Fruit fly (Drosophila melanogaster) whole organism, prepupa: ENCODE data around the gene wdn.

ENCODE experiments used
- Blimp-1 ChIP-seq: fragments of 200-800 bp; sonication (Bioruptor generic); optimal IDR thresholded peaks from 3 replicates; lab custom pipeline; 2017; ENCODE audit warnings: missing biosample characterization, missing genetic modification characterization, mild to moderate bottlenecking, moderate library complexity, missing genetic modification reagents
- CG10631 ChIP-seq: fragments of 200-800 bp; sonication (Bioruptor generic); optimal IDR thresholded peaks from 2 replicates; lab custom pipeline; 2016; ENCODE audit warnings: missing biosample characterization, missing genetic modification characterization
- CG10669 ChIP-seq: fragments of 200-800 bp; sonication (Bioruptor generic); optimal IDR thresholded peaks from 3 replicates; lab custom pipeline; 2018; ENCODE audit warnings: missing biosample characterization, mild to moderate bottlenecking, missing genetic modification characterization, moderate library complexity
- CG11294 ChIP-seq: fragments of 200-800 bp; sonication (Bioruptor generic); IDR thresholded peaks from 2 replicates; pipeline ENCODE4 v1.3.6; 2022; ENCODE audit warnings: missing biosample characterization, missing genetic modification characterization
- CG11762 ChIP-seq: fragments of 200-800 bp; sonication (Bioruptor generic); optimal IDR thresholded peaks from 3 replicates; lab custom pipeline; 2016; ENCODE audit warnings: missing biosample characterization, missing genetic modification characterization; ENCODE audit not compliant: insufficient read depth
- CG11902 ChIP-seq: fragments of 200-800 bp; sonication (Bioruptor generic); optimal IDR thresholded peaks from 3 replicates; lab custom pipeline; 2016; ENCODE audit warnings: missing biosample characterization, missing genetic modification characterization
- CG15336 ChIP-seq: fragments of 200-800 bp; sonication (Bioruptor generic); IDR thresholded peaks from 2 replicates; pipeline ENCODE4 v1.3.6; 2022; ENCODE audit warnings: missing biosample characterization, missing genetic modification characterization
- CG1621 ChIP-seq: fragments of 200-800 bp; sonication (Bioruptor generic); optimal IDR thresholded peaks from 3 replicates; lab custom pipeline; 2018; ENCODE audit warnings: missing biosample characterization, mild to moderate bottlenecking, missing genetic modification characterization
- CG16779 ChIP-seq: fragments of 200-800 bp; sonication (Bioruptor generic); optimal IDR thresholded peaks from 3 replicates; lab custom pipeline; 2017; ENCODE audit warnings: missing biosample characterization, mild to moderate bottlenecking, missing genetic modification characterization
- CG3032 ChIP-seq: fragments of 200-800 bp; optimal IDR thresholded peaks from 2 replicates; lab custom pipeline; 2019; ENCODE audit warnings: missing biosample characterization, mild to moderate bottlenecking, missing genetic modification characterization, moderate library complexity
- CG31627 ChIP-seq: fragments of 200-800 bp; sonication (Bioruptor generic); optimal IDR thresholded peaks from 3 replicates; lab custom pipeline; 2016; ENCODE audit warnings: missing biosample characterization, missing genetic modification characterization
- CG32006 ChIP-seq: fragments of 200-800 bp; sonication (Bioruptor generic); optimal IDR thresholded peaks from 3 replicates; lab custom pipeline; 2017; ENCODE audit warnings: missing biosample characterization, mild to moderate bottlenecking, missing genetic modification characterization
- CG34406 ChIP-seq: fragments of 200-800 bp; sonication (Bioruptor generic); optimal IDR thresholded peaks from 3 replicates; lab custom pipeline; 2016; ENCODE audit warnings: missing biosample characterization, missing genetic modification characterization
- CG3919 ChIP-seq: fragments of 200-800 bp; sonication (Bioruptor generic); optimal IDR thresholded peaks from 3 replicates; lab custom pipeline; 2016; ENCODE audit warnings: missing biosample characterization, missing genetic modification characterization
- CG4318 ChIP-seq: fragments of 200-800 bp; sonication (Bioruptor generic); optimal IDR thresholded peaks from 3 replicates; lab custom pipeline; 2017; ENCODE audit warnings: missing biosample characterization, mild to moderate bottlenecking, missing genetic modification characterization
- CG6276 ChIP-seq: fragments of 200-800 bp; sonication (Bioruptor generic); optimal IDR thresholded peaks from 2 replicates; lab custom pipeline; 2017; ENCODE audit warnings: missing biosample characterization, mild to moderate bottlenecking, missing genetic modification characterization
- CG6792 ChIP-seq: fragments of 200-800 bp; sonication (Bioruptor generic); optimal IDR thresholded peaks from 3 replicates; lab custom pipeline; 2016; ENCODE audit warnings: missing biosample characterization, missing genetic modification characterization
- CG6808 ChIP-seq: fragments of 200-800 bp; sonication (Bioruptor generic); optimal IDR thresholded peaks from 3 replicates; lab custom pipeline; 2017; ENCODE audit warnings: missing biosample characterization, missing genetic modification characterization, mild to moderate bottlenecking, moderate library complexity, missing genetic modification reagents
- CG7368 ChIP-seq: fragments of 200-800 bp; sonication (Bioruptor generic); optimal IDR thresholded peaks from 3 replicates; lab custom pipeline; 2016; ENCODE audit warnings: missing biosample characterization, missing genetic modification characterization
- CG8119 ChIP-seq: fragments of 200-800 bp; sonication (Bioruptor generic); IDR thresholded peaks from 3 replicates; pipeline ENCODE4 v1.3.6; 2022; ENCODE audit warnings: missing biosample characterization, missing genetic modification characterization
- CG9139 ChIP-seq: fragments of 200-800 bp; sonication (Bioruptor generic); optimal IDR thresholded peaks from 3 replicates; lab custom pipeline; 2017; ENCODE audit warnings: missing biosample characterization, mild to moderate bottlenecking, missing genetic modification characterization
- Eip75B ChIP-seq: fragments of 200-800 bp; sonication (Bioruptor generic); optimal IDR thresholded peaks from 3 replicates; lab custom pipeline; 2016; ENCODE audit warnings: missing biosample characterization, missing genetic modification characterization
- Eip78C ChIP-seq: fragments of 200-800 bp; sonication (Bioruptor generic); peaks from one replicate; lab custom pipeline; 2016; ENCODE audit warnings: missing biosample characterization, missing genetic modification characterization
- Eip93F ChIP-seq: fragments of 200-800 bp; sonication (Bioruptor generic); optimal IDR thresholded peaks from 2 replicates; lab custom pipeline; 2016; ENCODE audit warnings: missing biosample characterization, mild to moderate bottlenecking, missing genetic modification characterization
- Ets21C ChIP-seq: fragments of 200-800 bp; sonication (Bioruptor generic); optimal IDR thresholded peaks from 3 replicates; lab custom pipeline; 2016; ENCODE audit warnings: missing biosample characterization, missing genetic modification characterization
- Ets96B ChIP-seq: fragments of 200-800 bp; optimal IDR thresholded peaks from 2 replicates; lab custom pipeline; 2019; ENCODE audit warnings: missing biosample characterization, mild to moderate bottlenecking, missing genetic modification characterization, moderate library complexity
- Hr38 ChIP-seq: sonication (Bioruptor generic); optimal IDR thresholded peaks from 2 replicates; lab custom pipeline; 2016; ENCODE audit warnings: missing biosample characterization, missing genetic modification characterization
- Hr39 ChIP-seq: fragments of 200-800 bp; sonication (Bioruptor generic); optimal IDR thresholded peaks from 2 replicates; lab custom pipeline; 2016; ENCODE audit warnings: missing biosample characterization, missing genetic modification characterization
- Hr4 ChIP-seq: fragments of 200-800 bp; sonication (Bioruptor generic); optimal IDR thresholded peaks from 3 replicates; lab custom pipeline; 2016; ENCODE audit warnings: missing biosample characterization, missing genetic modification characterization
- Lpt ChIP-seq: fragments of 200-800 bp; sonication (Bioruptor generic); optimal IDR thresholded peaks from 3 replicates; lab custom pipeline; 2016; ENCODE audit warnings: missing biosample characterization, missing genetic modification characterization
- Met ChIP-seq: fragments of 200-800 bp; sonication (Bioruptor generic); optimal IDR thresholded peaks from 3 replicates; lab custom pipeline; 2016; ENCODE audit warnings: missing biosample characterization, missing genetic modification characterization
- OdsH ChIP-seq: fragments of 200-800 bp; sonication (Bioruptor generic); optimal IDR thresholded peaks from 3 replicates; lab custom pipeline; 2016; ENCODE audit warnings: missing biosample characterization, missing genetic modification characterization
- Smox ChIP-seq: fragments of 200-800 bp; sonication (Bioruptor generic); optimal IDR thresholded peaks from 3 replicates; lab custom pipeline; 2016; ENCODE audit warnings: missing biosample characterization, missing genetic modification characterization
- Sox102F ChIP-seq: fragments of 200-800 bp; sonication (Bioruptor generic); optimal IDR thresholded peaks from 2 replicates; lab custom pipeline; 2016; ENCODE audit warnings: missing biosample characterization, mild to moderate bottlenecking, missing genetic modification characterization
- Sox14 ChIP-seq: fragments of 200-800 bp; sonication (Bioruptor generic); optimal IDR thresholded peaks from 3 replicates; lab custom pipeline; 2016; ENCODE audit warnings: missing biosample characterization, missing genetic modification characterization
- Sox15 ChIP-seq: fragments of 200-800 bp; sonication (Bioruptor generic); optimal IDR thresholded peaks from 3 replicates; lab custom pipeline; 2016; ENCODE audit warnings: missing biosample characterization, missing genetic modification characterization
- acj6 ChIP-seq: fragments of 200-800 bp; sonication (Bioruptor generic); optimal IDR thresholded peaks from 3 replicates; lab custom pipeline; 2016; ENCODE audit warnings: missing biosample characterization, missing genetic modification characterization
- cyc ChIP-seq: fragments of 200-800 bp; sonication (Bioruptor generic); optimal IDR thresholded peaks from 3 replicates; lab custom pipeline; 2016; ENCODE audit warnings: missing biosample characterization, missing genetic modification characterization
- dac ChIP-seq: fragments of 200-800 bp; sonication (Bioruptor generic); optimal IDR thresholded peaks from 2 replicates; lab custom pipeline; 2017; ENCODE audit warnings: missing biosample characterization, mild to moderate bottlenecking, missing genetic modification characterization
- dsx ChIP-seq: fragments of 200-800 bp; optimal IDR thresholded peaks from 3 replicates; lab custom pipeline; 2019; ENCODE audit warnings: missing biosample characterization, mild to moderate bottlenecking, missing genetic modification characterization, moderate library complexity; ENCODE audit not compliant: poor library complexity, severe bottlenecking
- esn ChIP-seq: fragments of 200-800 bp; sonication (Bioruptor generic); optimal IDR thresholded peaks from 2 replicates; lab custom pipeline; 2016; ENCODE audit warnings: missing biosample characterization, mild to moderate bottlenecking, missing genetic modification characterization, moderate library complexity
- fd59A ChIP-seq: fragments of 200-800 bp; sonication (Bioruptor generic); optimal IDR thresholded peaks from 2 replicates; lab custom pipeline; 2017; ENCODE audit warnings: missing biosample characterization, mild to moderate bottlenecking, missing genetic modification characterization, missing genetic modification reagents
- fd85E ChIP-seq: fragments of 200-800 bp; sonication (Bioruptor generic); optimal IDR thresholded peaks from 3 replicates; lab custom pipeline; 2016; ENCODE audit warnings: missing biosample characterization, missing genetic modification characterization
- fkh ChIP-seq: fragments of 200-800 bp; sonication (Bioruptor generic); optimal IDR thresholded peaks from 3 replicates; lab custom pipeline; 2017; ENCODE audit warnings: missing biosample characterization, mild to moderate bottlenecking, missing genetic modification characterization, moderate library complexity
- lz ChIP-seq: fragments of 200-800 bp; sonication (Bioruptor generic); optimal IDR thresholded peaks from 3 replicates; lab custom pipeline; 2016; ENCODE audit warnings: missing biosample characterization, missing genetic modification characterization
- net ChIP-seq: fragments of 200-800 bp; sonication (Bioruptor generic); optimal IDR thresholded peaks from 3 replicates; lab custom pipeline; 2016; ENCODE audit warnings: missing biosample characterization, missing genetic modification characterization
- pdm3 ChIP-seq: fragments of 200-800 bp; sonication (Bioruptor generic); optimal IDR thresholded peaks from 3 replicates; lab custom pipeline; 2016; ENCODE audit warnings: missing biosample characterization, missing genetic modification characterization
- svp ChIP-seq: fragments of 200-800 bp; sonication (Bioruptor generic); peaks from one replicate; lab custom pipeline; 2016; ENCODE audit warnings: missing biosample characterization, missing genetic modification characterization
- topi ChIP-seq: fragments of 200-800 bp; sonication (Bioruptor generic); optimal IDR thresholded peaks from 3 replicates; lab custom pipeline; 2016; ENCODE audit warnings: missing biosample characterization, missing genetic modification characterization
- vri ChIP-seq: fragments of 200-800 bp; sonication (Bioruptor generic); optimal IDR thresholded peaks from 3 replicates; lab custom pipeline; 2016; ENCODE audit warnings: missing biosample characterization, mild to moderate bottlenecking, missing genetic modification characterization

The wdn gene

DNA sequence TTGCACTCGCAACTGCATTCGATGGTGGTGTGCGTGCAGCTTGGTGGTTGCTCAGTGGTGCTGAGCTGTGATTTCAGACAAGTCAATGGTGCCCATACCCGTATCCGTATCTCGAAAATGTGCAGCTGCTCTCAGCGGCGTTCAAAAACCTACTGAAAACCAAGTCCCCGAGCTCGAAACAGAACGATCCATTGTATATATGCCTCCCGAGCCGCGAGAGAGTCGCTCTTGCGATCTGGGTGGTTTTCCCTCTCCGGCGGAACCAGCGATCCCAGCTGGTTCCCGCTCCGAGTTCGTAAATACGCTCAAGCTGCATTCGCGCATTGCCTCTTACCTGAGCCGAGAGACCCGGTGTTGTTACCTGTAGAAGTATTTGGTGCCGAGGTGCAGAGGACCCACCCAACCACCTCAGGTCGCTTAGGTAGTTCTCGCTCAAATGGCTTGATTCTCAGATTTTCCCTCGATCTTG lies 48.0 kb upstream of the wdn start, which contains the start of gene Inx3 (continued):
- TF ChIP-seq CG9139 (GFP tag; lab: Kevin White, UChicago) (peak; percentile 24), fd85E (GFP tag; lab: Kevin White, UChicago) (peak; percentile 4)
- TF ChIP-seq, all 60 proteins: peak for 23

DNA sequence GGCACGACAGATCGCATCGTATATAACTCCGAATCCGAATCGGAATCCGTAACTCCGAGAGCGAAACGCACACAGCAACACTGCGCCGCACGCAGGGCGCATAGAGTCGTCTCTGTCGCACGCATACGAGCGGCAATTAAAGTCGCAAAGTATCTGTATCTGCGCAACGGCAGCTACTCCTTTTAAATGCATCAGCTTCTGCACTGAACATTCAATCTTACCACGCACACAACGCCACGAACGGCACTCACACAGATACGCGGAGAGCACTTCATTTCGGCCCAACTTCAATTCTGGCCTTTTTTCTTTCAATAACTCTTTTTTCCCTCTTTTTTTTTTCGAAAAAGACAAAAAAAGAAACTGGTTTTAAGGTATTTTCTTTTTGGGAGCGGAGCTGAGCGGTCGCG lies 47.1 kb upstream of the wdn start:
- peak; percentile 63 for TF ChIP-seq CG32006 (GFP tag; lab: Kevin White, UChicago)
- peak; percentile 70 for TF ChIP-seq vri (GFP tag; lab: Kevin White, UChicago)
- peak; percentile 84 for TF ChIP-seq net
- TF ChIP-seq CG7368 (GFP tag; lab: Kevin White, UChicago), result peak; percentile 52
- TF ChIP-seq topi, result peak; percentile 29
- peak; percentile 88 for TF ChIP-seq CG16779
- peak; percentile 97 for TF ChIP-seq CG9139 (GFP tag; lab: Kevin White, UChicago)
- TF ChIP-seq CG1621, result peak; percentile 88
- peak; percentile 59 for TF ChIP-seq pdm3 (GFP tag; lab: Kevin White, UChicago)
- TF ChIP-seq cyc (GFP tag; lab: Kevin White, UChicago), result no peak
- peak; percentile 86 for TF ChIP-seq CG6276 (GFP tag; lab: Kevin White, UChicago)
- TF ChIP-seq dac (GFP tag; lab: Kevin White, UChicago), result peak; percentile 14
- TF ChIP-seq Lpt (GFP tag; lab: Kevin White, UChicago), result peak; percentile 78
- peak; percentile 21 for TF ChIP-seq fd85E (GFP tag; lab: Kevin White, UChicago)
- TF ChIP-seq Smox, result peak; percentile 9
- TF ChIP-seq Blimp-1, result peak; percentile 30
- peak; percentile 57 for TF ChIP-seq CG11762 (GFP tag; lab: Kevin White, UChicago)
- TF ChIP-seq Eip78C, result peak; percentile 57
- TF ChIP-seq CG8119, result peak; percentile 86
- peak; percentile 30 for TF ChIP-seq OdsH (GFP tag; lab: Kevin White, UChicago)
- TF ChIP-seq CG6792 (GFP tag; lab: Kevin White, UChicago), result peak; percentile 37
- TF ChIP-seq lz (GFP tag; lab: Kevin White, UChicago), result no peak
- peak; percentile 66 for TF ChIP-seq CG34406 (GFP tag; lab: Kevin White, UChicago)
- peak; percentile 72 for TF ChIP-seq CG3032 (tag; lab: Kevin White, UChicago)
- peak; percentile 64 for TF ChIP-seq Sox102F (GFP tag; lab: Kevin White, UChicago)
- TF ChIP-seq CG10631, result peak; percentile 40
- TF ChIP-seq CG11294 (GFP tag; lab: Robert Waterston, UW), result no peak
- peak; percentile 17 for TF ChIP-seq Sox14 (GFP tag; lab: Kevin White, UChicago)
- peak; percentile 55; the same call in 1 of the 2 replicates for TF ChIP-seq CG15336 (GFP tag; lab: Robert Waterston, UW)
- no peak for TF ChIP-seq CG31627 (GFP tag; lab: Kevin White, UChicago)
- peak; percentile 83 for TF ChIP-seq CG10669 (GFP tag; lab: Kevin White, UChicago)
- TF ChIP-seq fkh (GFP tag; lab: Kevin White, UChicago), result no peak
- peak; percentile 9 for TF ChIP-seq esn (GFP tag; lab: Kevin White, UChicago)
- peak; percentile 38 for TF ChIP-seq Eip93F (GFP tag; lab: Kevin White, UChicago)
- TF ChIP-seq CG6808 (GFP tag; lab: Kevin White, UChicago), result peak; percentile 92
- TF ChIP-seq Ets21C (GFP tag; lab: Kevin White, UChicago), result no peak
- no peak for TF ChIP-seq svp (GFP tag; lab: Kevin White, UChicago)
- no peak for TF ChIP-seq Hr38 (GFP tag; lab: Kevin White, UChicago)
- no peak for TF ChIP-seq CG4318 (GFP tag; lab: Kevin White, UChicago)
- TF ChIP-seq Eip75B, result peak; percentile 75
- no peak for TF ChIP-seq Sox15
- TF ChIP-seq acj6, result no peak
- peak; percentile 83 for TF ChIP-seq Ets96B (tag; lab: Kevin White, UChicago)
- peak; percentile 65 for TF ChIP-seq dsx
- no peak for TF ChIP-seq CG11902 (GFP tag; lab: Kevin White, UChicago)
- peak; percentile 41 for TF ChIP-seq Met
- no peak for TF ChIP-seq Hr4 (GFP tag; lab: Kevin White, UChicago)
- TF ChIP-seq CG3919 (GFP tag; lab: Kevin White, UChicago), result peak; percentile 72
- TF ChIP-seq fd59A, result peak; percentile 69
- TF ChIP-seq Hr39 (GFP tag; lab: Kevin White, UChicago), result no peak
